Fruit fly (Drosophila melanogaster): Measurements from ENCODE around the gene Edem1.

Edem1 gene

dm6 chrX:1944245-1945114 lies 35.9 kb upstream of the Edem1 start (continued):
- TF ChIP-seq Xrp1 (GFP tag; IDR thresholded peaks at IDR 0.05) (peak; percentile 75), otp (GFP tag; IDR thresholded peaks at IDR 0.05) (peak; percentile 56; the same call in 1 of the 3 replicates), sc (optimal IDR thresholded peaks at IDR 0.05) (no peak), sc (GFP tag; optimal IDR thresholded peaks at IDR 0.05) (no peak), CG6689 (GFP tag; IDR thresholded peaks at IDR 0.05) (peak; percentile 52), Rx (GFP tag; IDR thresholded peaks at IDR 0.05) (0 out of 2 replicates have a peak, but pooled peaks have one; percentile 45), scrt (GFP tag; optimal IDR thresholded peaks at IDR 0.05) (peak; percentile 46), dysf (GFP tag; IDR thresholded peaks at IDR 0.05) (peak; percentile 57), CG8388 (GFP tag; optimal IDR thresholded peaks at IDR 0.05) (peak; percentile 62), CG9817 (tag; optimal IDR thresholded peaks at IDR 0.05) (peak; percentile 52), CG15479 (GFP tag; optimal IDR thresholded peaks at IDR 0.05) (no peak), chm (GFP tag; IDR thresholded peaks at IDR 0.05) (peak; percentile 51; the same call in 1 of the 2 replicates), dati (GFP tag; IDR thresholded peaks at IDR 0.05) (0 out of 2 replicates have a peak, but pooled peaks have one; percentile 4), CG3407 (GFP tag; optimal IDR thresholded peaks at IDR 0.05) (peak; percentile 18), CG8944 (GFP tag; optimal IDR thresholded peaks at IDR 0.05) (peak; percentile 67), ind (GFP tag; optimal IDR thresholded peaks at IDR 0.05) (peak; percentile 66), Chrac-16 (GFP tag; optimal IDR thresholded peaks at IDR 0.05) (peak; percentile 49), CG3995 (GFP tag; optimal IDR thresholded peaks at IDR 0.05) (peak; percentile 31), stwl (tag; optimal IDR thresholded peaks at IDR 0.05) (no peak), kay (GFP tag; optimal IDR thresholded peaks at IDR 0.05) (no peak), CG9932 (GFP tag; IDR thresholded peaks at IDR 0.05) (peak; percentile 47), CG8478 (optimal IDR thresholded peaks at IDR 0.05) (no peak), CG17359 (tag; optimal IDR thresholded peaks at IDR 0.05) (peak; percentile 40), Ets97D (GFP tag; optimal IDR thresholded peaks at IDR 0.05) (no peak), Antp (GFP tag; optimal IDR thresholded peaks at IDR 0.05) (peak; percentile 76), lilli (GFP tag; optimal IDR thresholded peaks at IDR 0.05) (peak; percentile 42), CG17912 (GFP tag; optimal IDR thresholded peaks at IDR 0.05) (no peak), D (optimal IDR thresholded peaks at IDR 0.05) (no peak), D (GFP tag; optimal IDR thresholded peaks at IDR 0.05) (no peak), jumu (GFP tag; optimal IDR thresholded peaks at IDR 0.05) (peak; percentile 36), lab (GFP tag; optimal IDR thresholded peaks at IDR 0.05) (peak; percentile 61), maf-S (GFP tag; optimal IDR thresholded peaks at IDR 0.05) (peak; percentile 41), Stat92E (GFP tag; optimal IDR thresholded peaks at IDR 0.05) (no peak), corto (GFP tag; optimal IDR thresholded peaks at IDR 0.05) (no peak), chn (GFP tag; optimal IDR thresholded peaks at IDR 0.05) (peak; percentile 5), CG17328 (GFP tag; IDR thresholded peaks at IDR 0.05) (peak; percentile 44; the same call in 1 of the 2 replicates), Sox102F (GFP tag; optimal IDR thresholded peaks at IDR 0.05) (peak; percentile 63), lmd (GFP tag; IDR thresholded peaks at IDR 0.05) (peak; percentile 78), CG10147 (GFP tag; optimal IDR thresholded peaks at IDR 0.05) (no peak), CG10654 (GFP tag; optimal IDR thresholded peaks at IDR 0.05) (peak; percentile 49), Hmr (GFP tag; optimal IDR thresholded peaks at IDR 0.05) (peak; percentile 18), Poxn (GFP tag; IDR thresholded peaks at IDR 0.05) (peak; percentile 22; the same call in 1 of the 2 replicates), Dip3 (GFP tag; optimal IDR thresholded peaks at IDR 0.05) (peak; percentile 53), pita (GFP tag; optimal IDR thresholded peaks at IDR 0.05) (no peak), CG43689 (GFP tag; IDR thresholded peaks at IDR 0.05) (no peak), Mad (GFP tag; optimal IDR thresholded peaks at IDR 0.05) (peak; percentile 66), hkb (optimal IDR thresholded peaks at IDR 0.05) (no peak), hkb (GFP tag; IDR thresholded peaks at IDR 0.05) (peak; percentile 56), gt (GFP tag; IDR thresholded peaks at IDR 0.05) (no peak), CG12391 (tag; optimal IDR thresholded peaks at IDR 0.05) (peak; percentile 16)
